Worm (Caenorhabditis elegans): ENCODE data around the gene sre-53.

DNA sequence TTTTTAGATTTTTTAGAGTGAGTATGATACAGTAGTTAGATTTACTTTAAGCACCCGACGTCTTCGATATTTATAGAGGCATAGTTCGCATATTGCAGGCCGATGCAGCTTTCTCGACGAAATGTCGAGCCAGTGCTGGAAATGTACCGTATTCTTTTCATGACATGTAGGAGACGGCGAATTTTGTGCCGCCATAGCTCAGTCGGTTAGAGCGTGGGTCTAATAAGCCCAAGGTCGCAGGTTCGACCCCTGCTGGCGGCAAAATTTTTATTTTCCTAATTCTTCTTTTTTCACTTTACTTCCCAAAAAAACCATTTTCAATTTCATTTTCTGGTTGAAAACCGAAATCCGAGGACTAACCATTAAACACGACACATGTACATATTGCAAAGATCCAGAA is 39.1 kb upstream of the sre-53 start:
- TF ChIP-seq dao-5 (tag; optimal IDR thresholded peaks at IDR 0.05) (no peak), him-1 (tag; optimal IDR thresholded peaks at IDR 0.05) (no peak)
